Fruit fly (Drosophila melanogaster): Measurements from ENCODE around the gene CG18731.

CG18731 gene

DNA sequence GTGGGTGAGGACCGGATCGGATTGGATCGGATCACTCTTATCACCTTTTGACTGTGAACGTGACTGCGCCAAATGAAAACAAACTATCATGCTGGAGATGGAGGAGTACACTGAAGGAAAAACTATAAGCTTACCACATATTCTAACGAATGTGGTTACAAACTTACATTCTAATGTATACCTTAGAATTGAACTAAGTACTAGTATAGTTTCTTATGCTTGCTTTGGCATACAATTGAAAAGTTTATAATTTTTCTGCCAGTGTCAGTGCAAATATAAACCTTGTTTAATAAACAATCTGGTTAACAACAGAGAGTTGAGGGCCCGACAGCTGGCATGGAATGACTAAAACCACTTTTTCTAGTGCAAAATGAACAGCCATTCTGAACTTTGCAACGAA lies 7.3 kb upstream of the CG18731 start (continued):
- TF ChIP-seq nmo (GFP tag; optimal IDR thresholded peaks at IDR 0.05), result peak; percentile 25
- peak; percentile 24; the same call in 1 of the 3 replicates for TF ChIP-seq so (GFP tag; IDR thresholded peaks at IDR 0.05)
- no peak for TF ChIP-seq tna (GFP tag; IDR thresholded peaks at IDR 0.05; ENCODE audit: partially characterized antibody)
- TF ChIP-seq CG8765 (GFP tag; IDR thresholded peaks at IDR 0.05), result no peak
- 0 out of 3 replicates have a peak, but pooled peaks have one; percentile 17 for TF ChIP-seq CG7357 (GFP tag; IDR thresholded peaks at IDR 0.05)
- no peak for TF ChIP-seq MTF-1 (GFP tag; optimal IDR thresholded peaks at IDR 0.05; ENCODE audit: borderline replicate concordance)
- 0 out of 2 replicates have a peak, but pooled peaks have one; percentile 22 for TF ChIP-seq CG6689 (GFP tag; IDR thresholded peaks at IDR 0.05)
- TF ChIP-seq grau (tag; optimal IDR thresholded peaks at IDR 0.05), result peak; percentile 34
- no peak for TF ChIP-seq gfzf (GFP tag; optimal IDR thresholded peaks at IDR 0.05)
- TF ChIP-seq CG3995 (GFP tag; optimal IDR thresholded peaks at IDR 0.05), result peak; percentile 4
- TF ChIP-seq TFAM (GFP tag; optimal IDR thresholded peaks at IDR 0.05), result no peak
- peak; percentile 65 for TF ChIP-seq slbo (GFP tag; IDR thresholded peaks at IDR 0.05)
- no peak for TF ChIP-seq eve (GFP tag; optimal IDR thresholded peaks at IDR 0.05)
- TF ChIP-seq vnd (GFP tag; IDR thresholded peaks at IDR 0.05; ENCODE audit: partially characterized antibody), result no peak
- no peak for TF ChIP-seq CG1647 (GFP tag; optimal IDR thresholded peaks at IDR 0.05)
- TF ChIP-seq CG34422 (GFP tag; IDR thresholded peaks at IDR 0.05), result no peak
- TF ChIP-seq CG4820 (GFP tag; optimal IDR thresholded peaks at IDR 0.05), result peak; percentile 47
- TF ChIP-seq Hand (GFP tag; optimal IDR thresholded peaks at IDR 0.05), result no peak
- TF ChIP-seq Sox102F (GFP tag; optimal IDR thresholded peaks at IDR 0.05), result peak; percentile 73
- TF ChIP-seq Hr78 (GFP tag; optimal IDR thresholded peaks at IDR 0.05), result peak in 1 of 2 experiments; percentile 31
- peak; percentile 38 for TF ChIP-seq CG2712 (tag; optimal IDR thresholded peaks at IDR 0.05)
- peak; percentile 4 for TF ChIP-seq CG9817 (tag; optimal IDR thresholded peaks at IDR 0.05)
- TF ChIP-seq Xrp1 (GFP tag; IDR thresholded peaks at IDR 0.05), result peak; percentile 30; the same call in 1 of the 2 replicates
- peak; percentile 32 for TF ChIP-seq salm (tag; optimal IDR thresholded peaks at IDR 0.05)
- TF ChIP-seq pho (GFP tag; optimal IDR thresholded peaks at IDR 0.05), result no peak
- TF ChIP-seq CG15601 (tag; optimal IDR thresholded peaks at IDR 0.05), result peak; percentile 0
- TF ChIP-seq Pdp1 (GFP tag; optimal IDR thresholded peaks at IDR 0.05), result peak in 1 of 2 experiments; percentile 17
- TF ChIP-seq dysf (GFP tag; IDR thresholded peaks at IDR 0.05), result peak; percentile 30; the same call in 1 of the 3 replicates
- TF ChIP-seq CG1603 (tag; optimal IDR thresholded peaks at IDR 0.05), result peak; percentile 59
- TF ChIP-seq Meics (GFP tag; optimal IDR thresholded peaks at IDR 0.05), result no peak
- TF ChIP-seq CG2678 (tag; optimal IDR thresholded peaks at IDR 0.05), result peak; percentile 13
- no peak for TF ChIP-seq Doc3 (GFP tag; IDR thresholded peaks at IDR 0.05; ENCODE audit: partially characterized antibody)
- peak; percentile 64 for TF ChIP-seq ttk (GFP tag; IDR thresholded peaks at IDR 0.05)
- TF ChIP-seq prd (optimal IDR thresholded peaks at IDR 0.05), result no peak
- TF ChIP-seq prd (GFP tag; IDR thresholded peaks at IDR 0.05), result peak; percentile 31; the same call in 1 of the 3 replicates
- no peak for TF ChIP-seq hkb (optimal IDR thresholded peaks at IDR 0.05)
- TF ChIP-seq hkb (GFP tag; IDR thresholded peaks at IDR 0.05), result peak; percentile 35; the same call in 1 of the 2 replicates
- no peak for TF ChIP-seq CG32772 (GFP tag; IDR thresholded peaks at IDR 0.05)
- peak; percentile 51 for TF ChIP-seq vvl (GFP tag; IDR thresholded peaks at IDR 0.05)
- no peak for TF ChIP-seq jumu (GFP tag; optimal IDR thresholded peaks at IDR 0.05)
- peak; percentile 28 for TF ChIP-seq Oli (tag; optimal IDR thresholded peaks at IDR 0.05)
- peak; percentile 75 for TF ChIP-seq ci (GFP tag; IDR thresholded peaks at IDR 0.05)
- no peak for TF ChIP-seq CG6175 (GFP tag; IDR thresholded peaks at IDR 0.05)
- TF ChIP-seq Dp (GFP tag; optimal IDR thresholded peaks at IDR 0.05), result no peak
- TF ChIP-seq zf30C (GFP tag; optimal IDR thresholded peaks at IDR 0.05), result no peak
- peak; percentile 54 for TF ChIP-seq CG7839 (tag; optimal IDR thresholded peaks at IDR 0.05)
- TF ChIP-seq sug (tag; optimal IDR thresholded peaks at IDR 0.05), result no peak
- no peak for TF ChIP-seq Fer2 (tag; optimal IDR thresholded peaks at IDR 0.05)
- peak; percentile 49 for TF ChIP-seq CG30403 (GFP tag; optimal IDR thresholded peaks at IDR 0.05)
- peak; percentile 55 for TF ChIP-seq CG11504 (tag; optimal IDR thresholded peaks at IDR 0.05)
- no peak for TF ChIP-seq Gug (GFP tag; IDR thresholded peaks at IDR 0.05)

Measured in whole organism, embryonic.